Fruit fly (Drosophila melanogaster) whole organism, embryonic: Measurements from ENCODE around the gene TotA.

ENCODE experiments used
- Abd-B ChIP-seq: fragments of 200-800 bp; sonication (Bioruptor generic); optimal IDR thresholded peaks from 2 replicates; lab custom pipeline; 2018; ENCODE audit warnings: missing biosample characterization, mild to moderate bottlenecking, missing genetic modification characterization, moderate library complexity
- Asciz ChIP-seq: fragments of 200-800 bp; sonication (Bioruptor generic); optimal IDR thresholded peaks from 2 replicates; lab custom pipeline; 2017; ENCODE audit warnings: missing biosample characterization, mild to moderate bottlenecking, missing genetic modification characterization, missing genetic modification reagents
- Bdp1 ChIP-seq: fragments of 200-800 bp; sonication (Bioruptor generic); optimal IDR thresholded peaks from 3 replicates; lab custom pipeline; 2016; ENCODE audit warnings: missing biosample characterization, missing genetic modification characterization
- CG11093 ChIP-seq: fragments of 200-800 bp; sonication (Bioruptor generic); IDR thresholded peaks from 3 replicates; pipeline ENCODE4 v1.3.6; 2022; ENCODE audit warnings: missing biosample characterization, missing genetic modification characterization
- CG13775 ChIP-seq: fragments of 200-800 bp; sonication (Bioruptor generic); optimal IDR thresholded peaks from 3 replicates; lab custom pipeline; 2017; ENCODE audit warnings: missing biosample characterization, mild to moderate bottlenecking, missing genetic modification characterization
- CG14965 ChIP-seq: fragments of 200-800 bp; sonication (Bioruptor generic); optimal IDR thresholded peaks from 2 replicates; lab custom pipeline; 2016; ENCODE audit warnings: missing biosample characterization, missing genetic modification characterization, borderline replicate concordance
- CG16779 ChIP-seq: fragments of 200-800 bp; sonication (Bioruptor generic); IDR thresholded peaks from 2 replicates; pipeline ENCODE4 v1.3.6; 2022; ENCODE audit warnings: missing biosample characterization, missing genetic modification characterization
- CG17802 ChIP-seq: fragments of 200-800 bp; sonication (Bioruptor generic); optimal IDR thresholded peaks from 2 replicates; lab custom pipeline; 2018; ENCODE audit warnings: missing biosample characterization, mild to moderate bottlenecking, missing genetic modification characterization, moderate library complexity
- CG1832 ChIP-seq: fragments of 200-800 bp; sonication (Bioruptor generic); optimal IDR thresholded peaks from 2 replicates; lab custom pipeline; 2017; ENCODE audit warnings: missing biosample characterization, mild to moderate bottlenecking, missing genetic modification characterization, inconsistent platforms
- CG32532 ChIP-seq: fragments of 200-800 bp; sonication (Bioruptor generic); IDR thresholded peaks from 2 replicates; pipeline ENCODE4 v1.3.6; 2022; ENCODE audit warnings: missing biosample characterization, missing genetic modification characterization
- CG34224 ChIP-seq: fragments of 200-800 bp; sonication (Bioruptor generic); IDR thresholded peaks from 3 replicates; pipeline ENCODE4 v1.3.6; 2022; ENCODE audit warnings: missing biosample characterization, missing genetic modification characterization; ENCODE audit not compliant: partially characterized antibody
- CG4424 ChIP-seq: fragments of 200-800 bp; sonication (Bioruptor generic); optimal IDR thresholded peaks from 3 replicates; lab custom pipeline; 2016; ENCODE audit warnings: missing biosample characterization, missing genetic modification characterization
- CG5953 ChIP-seq: fragments of 200-800 bp; sonication (Bioruptor generic); IDR thresholded peaks from 2 replicates; pipeline ENCODE4 v1.3.6; 2022; ENCODE audit warnings: missing biosample characterization, missing genetic modification characterization
- CG6254 ChIP-seq: fragments of 200-800 bp; sonication (Bioruptor generic); optimal IDR thresholded peaks from 3 replicates; lab custom pipeline; 2017; ENCODE audit warnings: mild to moderate bottlenecking, missing biosample characterization, missing genetic modification reagents, missing genetic modification characterization
- CG6791 ChIP-seq: fragments of 200-800 bp; sonication (Bioruptor generic); IDR thresholded peaks from 3 replicates; pipeline ENCODE4 v1.3.6; 2022; ENCODE audit warnings: missing biosample characterization, missing genetic modification characterization; ENCODE audit not compliant: partially characterized antibody
- CrebB ChIP-seq: fragments of 200-800 bp; sonication (Bioruptor generic); optimal IDR thresholded peaks from 3 replicates; lab custom pipeline; 2018; ENCODE audit warnings: missing biosample characterization, mild to moderate bottlenecking, missing genetic modification characterization
- Eip74EF ChIP-seq, 2 experiments: fragments of 200-800 bp in 1 of 2; fragments of >200 bp in 1 of 2; sonication (Bioruptor generic) in 1 of 2; optimal IDR thresholded peaks; 2 replicates each; lab custom pipeline; 2017 to 2019; ENCODE audit warnings: missing biosample characterization in 2 of 2, missing genetic modification characterization in 2 of 2, mild to moderate bottlenecking in 1 of 2, moderate library complexity in 1 of 2
- HLH3B ChIP-seq: fragments of 200-800 bp; sonication (Bioruptor generic); IDR thresholded peaks from 2 replicates; pipeline ENCODE4 v1.3.6; 2022; ENCODE audit warnings: missing biosample characterization, missing genetic modification characterization
- HLH4C ChIP-seq: fragments of 200-800 bp; sonication (Bioruptor generic); IDR thresholded peaks from 3 replicates; pipeline ENCODE4 v1.3.6; 2022; ENCODE audit warnings: missing biosample characterization, missing genetic modification characterization; ENCODE audit not compliant: partially characterized antibody
- Mrtf ChIP-seq: fragments of 200-800 bp; sonication (Bioruptor generic); IDR thresholded peaks from 3 replicates; pipeline ENCODE4 v1.3.6; 2022; ENCODE audit warnings: missing biosample characterization, missing genetic modification characterization
- Opbp ChIP-seq: fragments of 200-800 bp; sonication (Bioruptor generic); IDR thresholded peaks from 3 replicates; pipeline ENCODE4 v1.3.6; 2022; ENCODE audit warnings: missing biosample characterization, missing genetic modification characterization; ENCODE audit not compliant: partially characterized antibody
- Pdp1 ChIP-seq, 2 experiments: fragments of 200-800 bp; sonication (Bioruptor generic); optimal IDR thresholded peaks; 3 replicates each; lab custom pipeline; 2016; ENCODE audit warnings: missing biosample characterization in 2 of 2, missing genetic modification characterization in 2 of 2, mild to moderate bottlenecking in 1 of 2, moderate library complexity in 1 of 2
- Poxn ChIP-seq: fragments of 200-800 bp; sonication (Bioruptor generic); IDR thresholded peaks from 2 replicates; pipeline ENCODE4 v1.3.6; 2022; ENCODE audit warnings: missing biosample characterization, missing genetic modification characterization
- abd-A ChIP-seq: fragments of 200-800 bp; sonication (Bioruptor generic); optimal IDR thresholded peaks from 3 replicates; lab custom pipeline; 2019; ENCODE audit warnings: missing biosample characterization, mild to moderate bottlenecking, missing genetic modification characterization, moderate library complexity
- amos ChIP-seq: fragments of 200-800 bp; sonication (Bioruptor generic); IDR thresholded peaks from 2 replicates; pipeline ENCODE4 v1.3.6; 2022; ENCODE audit warnings: missing biosample characterization, missing genetic modification characterization; ENCODE audit not compliant: partially characterized antibody
- ase ChIP-seq: fragments of 200-800 bp; sonication (Bioruptor generic); IDR thresholded peaks from 3 replicates; pipeline ENCODE4 v1.3.6; 2022; ENCODE audit warnings: missing biosample characterization, missing genetic modification characterization
- ato ChIP-seq: fragments of 200-800 bp; sonication (Bioruptor generic); IDR thresholded peaks from 2 replicates; pipeline ENCODE4 v1.3.6; 2022; ENCODE audit warnings: missing biosample characterization, missing genetic modification characterization; ENCODE audit not compliant: partially characterized antibody
- bbx ChIP-seq: fragments of 200-800 bp; sonication (Bioruptor generic); IDR thresholded peaks from 2 replicates; pipeline ENCODE4 v1.3.6; 2022; ENCODE audit warnings: missing biosample characterization, missing genetic modification characterization; ENCODE audit not compliant: partially characterized antibody
- esg ChIP-seq: fragments of 200-800 bp; sonication (Bioruptor generic); conservative IDR thresholded peaks from 2 replicates; pipeline ENCODE4 v1.3.6; 2022; ENCODE audit warnings: missing biosample characterization, missing genetic modification characterization
- fd3F ChIP-seq: fragments of 200-800 bp; sonication (Bioruptor generic); optimal IDR thresholded peaks from 2 replicates; lab custom pipeline; 2018; ENCODE audit warnings: missing biosample characterization, mild to moderate bottlenecking, missing genetic modification characterization, moderate library complexity
- fu2 ChIP-seq: fragments of 200-800 bp; sonication (Bioruptor generic); optimal IDR thresholded peaks from 2 replicates; lab custom pipeline; 2016; ENCODE audit warnings: missing biosample characterization, missing genetic modification characterization
- hbn ChIP-seq: fragments of 200-800 bp; sonication (Bioruptor generic); IDR thresholded peaks from 2 replicates; pipeline ENCODE4 v1.3.6; 2022; ENCODE audit warnings: missing biosample characterization, missing genetic modification characterization; ENCODE audit not compliant: partially characterized antibody
- knrl ChIP-seq: fragments of 200-800 bp; sonication (Bioruptor generic); IDR thresholded peaks from 3 replicates; pipeline ENCODE4 v1.3.6; 2022; ENCODE audit warnings: missing biosample characterization, missing genetic modification characterization; ENCODE audit not compliant: partially characterized antibody
- lov ChIP-seq, 2 experiments: fragments of 200-800 bp in 1 of 2; fragments of >200 bp in 1 of 2; sonication (Bioruptor generic) in 1 of 2; IDR thresholded peaks in 1 of 2; optimal IDR thresholded peaks in 1 of 2; 2 replicates in 1 of 2; 3 replicates in 1 of 2; pipeline versions ENCODE4 v1.3.6 to Lab custom; 2017 to 2022; ENCODE audit warnings: missing biosample characterization in 1 of 2, missing genetic modification characterization in 1 of 2
- mld ChIP-seq: fragments of 200-800 bp; sonication (Bioruptor generic); IDR thresholded peaks from 3 replicates; pipeline ENCODE4 v1.3.6; 2022; ENCODE audit warnings: missing biosample characterization, missing genetic modification characterization; ENCODE audit not compliant: partially characterized antibody
- nerfin-2 ChIP-seq: fragments of 200-800 bp; sonication (Bioruptor generic); IDR thresholded peaks from 2 replicates; pipeline ENCODE4 v1.3.6; 2022; ENCODE audit warnings: missing biosample characterization, missing genetic modification characterization; ENCODE audit not compliant: partially characterized antibody
- onecut ChIP-seq: fragments of 200-800 bp; sonication (Bioruptor generic); IDR thresholded peaks from 2 replicates; pipeline ENCODE4 v1.3.6; 2022; ENCODE audit warnings: missing biosample characterization, missing genetic modification characterization
- run ChIP-seq: fragments of 200-800 bp; sonication (Bioruptor generic); optimal IDR thresholded peaks from 3 replicates; lab custom pipeline; 2018; ENCODE audit warnings: missing biosample characterization, mild to moderate bottlenecking, missing genetic modification characterization
- scrt ChIP-seq: fragments of 200-800 bp; sonication (Bioruptor generic); optimal IDR thresholded peaks from 2 replicates; lab custom pipeline; 2018; ENCODE audit warnings: missing biosample characterization, mild to moderate bottlenecking, missing genetic modification characterization, moderate library complexity
- sens ChIP-seq: fragments of 200-800 bp; sonication (Bioruptor generic); peaks from one replicate; lab custom pipeline; 2016; ENCODE audit warnings: missing biosample characterization, missing genetic modification characterization
- sim ChIP-seq: fragments of 200-800 bp; sonication (Bioruptor generic); IDR thresholded peaks from 2 replicates; pipeline ENCODE4 v1.3.6; 2022; ENCODE audit warnings: missing biosample characterization, missing genetic modification characterization
- so ChIP-seq: fragments of 200-800 bp; sonication (Bioruptor generic); IDR thresholded peaks from 3 replicates; pipeline ENCODE4 v1.3.6; 2022; ENCODE audit warnings: missing biosample characterization, missing genetic modification characterization
- tna ChIP-seq: fragments of 200-800 bp; sonication (Bioruptor generic); IDR thresholded peaks from 2 replicates; pipeline ENCODE4 v1.3.6; 2022; ENCODE audit warnings: missing biosample characterization, missing genetic modification characterization; ENCODE audit not compliant: partially characterized antibody
- tup ChIP-seq: fragments of 200-800 bp; sonication (Bioruptor generic); optimal IDR thresholded peaks from 2 replicates; lab custom pipeline; 2016; ENCODE audit warnings: missing biosample characterization, mild to moderate bottlenecking, missing genetic modification characterization, moderate library complexity
- vvl ChIP-seq: fragments of 200-800 bp; sonication (Bioruptor generic); IDR thresholded peaks from 2 replicates; pipeline ENCODE4 v1.3.6; 2022; ENCODE audit warnings: missing biosample characterization, missing genetic modification characterization

Gene TotA

dm6 chr3R:20890920-20891319 is 20.1 kb downstream of the TotA start (continued):
- peak; percentile 88 for TF ChIP-seq CG6791 (GFP tag; lab: Robert Waterston, UW)
- peak; percentile 95 for TF ChIP-seq Bdp1 (GFP tag; lab: Kevin White, UChicago)
- TF ChIP-seq onecut = no peak
- peak; percentile 81 for TF ChIP-seq mld (GFP tag; lab: Robert Waterston, UW)
- TF ChIP-seq so (GFP tag; lab: Robert Waterston, UW) = no peak
- peak; percentile 31; the same call in 2 of the 3 replicates for TF ChIP-seq knrl (GFP tag; lab: Robert Waterston, UW)

DNA sequence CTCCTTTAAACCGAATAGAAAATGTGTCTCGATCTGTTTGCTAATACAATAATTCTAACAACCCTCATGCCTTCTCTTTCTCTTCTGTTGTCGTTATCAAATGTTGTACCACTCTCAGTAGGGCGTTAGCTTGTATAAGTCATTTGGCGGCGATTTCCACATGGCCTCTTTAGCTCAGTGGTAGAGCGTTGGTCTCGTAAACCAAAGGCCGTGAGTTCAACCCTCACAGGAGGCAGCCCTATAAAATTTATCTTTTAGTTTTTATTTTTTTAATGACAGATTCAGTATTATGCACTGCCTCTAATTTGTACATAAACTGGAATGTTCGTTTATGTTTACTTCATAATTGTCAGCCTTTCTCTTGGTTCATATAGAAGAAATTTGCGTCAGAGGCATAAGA is 20.7 kb downstream of the TotA start:
- TF ChIP-seq CG32532 (GFP tag; lab: Robert Waterston, UW) (no peak), knrl (GFP tag; lab: Robert Waterston, UW) (peak; percentile 38; the same call in 2 of the 3 replicates), ato (GFP tag; lab: Robert Waterston, UW) (peak; percentile 67), tna (GFP tag; lab: Robert Waterston, UW) (peak; percentile 40; the same call in 1 of the 2 replicates), fd3F (GFP tag; lab: Kevin White, UChicago) (no peak), mld (GFP tag; lab: Robert Waterston, UW) (peak; percentile 75), Opbp (GFP tag; lab: Robert Waterston, UW) (peak; percentile 88), CG6254 (GFP tag; lab: Kevin White, UChicago) (no peak), HLH3B (GFP tag; lab: Robert Waterston, UW) (no peak), CG34224 (GFP tag; lab: Robert Waterston, UW) (peak; percentile 53; the same call in 1 of the 3 replicates), CG11093 (GFP tag; lab: Robert Waterston, UW) (no peak), CG4424 (no peak), Poxn (GFP tag; lab: Robert Waterston, UW) (no peak), CG1832 (GFP tag; lab: Kevin White, UChicago) (peak; percentile 25), esg (GFP tag; lab: Robert Waterston, UW) (no peak), Asciz (GFP tag; lab: Kevin White, UChicago) (no peak), Mrtf (no peak), tup (GFP tag; lab: Kevin White, UChicago) (no peak), CG6791 (GFP tag; lab: Robert Waterston, UW) (peak; percentile 83; the same call in 2 of the 3 replicates), Abd-B (GFP tag; lab: Kevin White, UChicago) (no peak), ase (GFP tag; lab: Robert Waterston, UW) (no peak), fu2 (GFP tag; lab: Kevin White, UChicago) (no peak), vvl (GFP tag; lab: Robert Waterston, UW) (peak; percentile 16; the same call in 1 of the 2 replicates), hbn (peak; percentile 17; the same call in 1 of the 2 replicates), CG5953 (GFP tag; lab: Robert Waterston, UW) (no peak), sens (peak; percentile 56), lov (optimal IDR thresholded peaks at IDR 0.05; lab: Kevin White, UChicago) (no peak), lov (GFP tag; IDR thresholded peaks at IDR 0.05; lab: Robert Waterston, UW) (no peak), abd-A (peak; percentile 12), Pdp1 (GFP tag; optimal IDR thresholded peaks at IDR 0.05; lab: Kevin White, UChicago) (peak in 1 of 2 experiments; percentile 9), Eip74EF (GFP tag; optimal IDR thresholded peaks at IDR 0.05; lab: Kevin White, UChicago) (no peak), Bdp1 (GFP tag; lab: Kevin White, UChicago) (peak; percentile 99), CG13775 (GFP tag; lab: Kevin White, UChicago) (no peak), CrebB (tag; lab: Kevin White, UChicago) (no peak), CG17802 (tag; lab: Kevin White, UChicago) (no peak), run (no peak), nerfin-2 (GFP tag; lab: Robert Waterston, UW) (peak; percentile 60; the same call in 1 of the 2 replicates), sim (GFP tag; lab: Robert Waterston, UW) (no peak), scrt (GFP tag; lab: Kevin White, UChicago) (no peak), bbx (peak; percentile 78), HLH4C (GFP tag; lab: Robert Waterston, UW) (peak; percentile 6; the same call in 1 of the 3 replicates), CG14965 (GFP tag; lab: Kevin White, UChicago) (no peak), CG16779 (GFP tag; lab: Robert Waterston, UW) (no peak), amos (GFP tag; lab: Robert Waterston, UW) (peak; percentile 81; the same call in 1 of the 2 replicates)
